Worm (Caenorhabditis elegans): ENCODE measurements around the gene C07G3.15.

C07G3.15 gene

DNA sequence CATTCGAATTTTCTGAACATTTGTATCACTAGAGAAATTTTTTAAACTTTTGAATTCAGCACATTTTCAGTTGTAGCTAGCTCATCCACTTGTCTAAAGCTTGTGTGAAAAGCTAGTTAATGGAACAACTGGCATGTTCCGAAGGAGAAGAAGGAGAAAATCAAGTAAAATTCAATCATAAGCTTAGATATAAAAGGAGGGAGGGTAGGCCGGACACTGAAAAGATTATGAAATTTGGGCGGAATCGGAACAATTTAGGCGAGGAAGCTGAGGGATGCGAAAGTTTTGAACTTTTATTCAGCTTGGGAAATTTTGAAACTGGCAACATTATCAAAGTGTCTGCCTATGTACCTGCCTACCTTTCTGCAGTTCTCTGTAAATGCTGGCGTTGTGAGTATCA, 44.3 kb downstream of the C07G3.15 start:
- TF ChIP-seq nhr-10 (tag; optimal IDR thresholded peaks at IDR 0.05): no peak
- peak; percentile 58 for TF ChIP-seq ces-1 (GFP tag; optimal IDR thresholded peaks at IDR 0.05)
- peak; percentile 7 for TF ChIP-seq fkh-10 (GFP tag; optimal IDR thresholded peaks at IDR 0.05)
- no peak for TF ChIP-seq egl-43 (GFP tag; IDR thresholded peaks at IDR 0.05)
- no peak for TF ChIP-seq gei-8 (GFP tag; optimal IDR thresholded peaks at IDR 0.05)

DNA sequence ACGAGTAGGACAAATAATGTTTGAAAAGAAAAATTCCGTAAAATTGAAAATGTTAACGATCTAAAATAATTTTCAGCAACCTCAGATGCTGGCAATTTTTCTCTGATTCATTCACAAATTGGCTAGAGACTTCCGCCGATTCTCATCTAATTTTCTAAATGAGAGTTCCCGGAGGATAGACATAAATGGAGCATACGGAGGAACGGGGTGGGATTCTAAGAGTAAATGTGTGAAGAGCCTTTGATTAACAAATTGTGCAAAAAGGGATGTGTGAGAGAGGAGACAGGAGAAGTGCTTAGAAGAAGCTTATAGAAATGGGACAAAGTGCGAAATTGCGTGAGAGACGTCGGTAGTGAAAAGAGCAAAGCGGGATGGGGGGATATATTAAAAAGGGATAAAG, 45.1 kb downstream of the C07G3.15 start:
- TF ChIP-seq Y105C5A.15 (GFP tag; IDR thresholded peaks at IDR 0.05) (no peak), unc-130 (GFP tag; optimal IDR thresholded peaks at IDR 0.05) (no peak), fkh-10 (GFP tag; optimal IDR thresholded peaks at IDR 0.05) (peak; percentile 21), unc-62 (GFP tag; optimal IDR thresholded peaks at IDR 0.05 in 1 of 2) (peak in 1 of 2 experiments; percentile 10), unc-62 (tag; optimal IDR thresholded peaks at IDR 0.05) (no peak), zfp-2 (tag; optimal IDR thresholded peaks at IDR 0.05) (no peak)

DNA sequence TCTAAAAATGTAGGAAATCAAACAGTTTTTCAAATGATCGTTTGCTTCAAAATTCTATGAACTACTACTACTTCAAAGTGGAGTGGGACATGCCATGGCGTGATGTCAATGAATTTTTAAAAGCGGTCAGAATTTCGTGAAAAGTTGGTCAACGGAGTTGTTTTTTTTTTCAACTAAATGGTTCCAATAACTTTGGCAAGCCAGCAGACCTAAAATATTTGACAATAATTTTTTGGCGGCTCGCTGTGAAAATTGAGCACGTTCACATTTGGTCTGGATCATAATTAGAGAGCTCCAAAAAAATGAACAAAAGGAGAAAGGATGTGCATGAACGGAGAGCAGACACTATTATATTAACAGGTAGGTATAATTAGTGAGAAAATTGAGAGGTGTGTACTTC, 46.4 kb downstream of the C07G3.15 start:
- TF ChIP-seq zip-2 (tag; optimal IDR thresholded peaks at IDR 0.05) (no peak), mes-2 (tag; optimal IDR thresholded peaks at IDR 0.05; ENCODE audit: poor library complexity, severe bottlenecking) (no peak), aha-1 (tag) (peak; percentile 70), unc-62 (GFP tag; optimal IDR thresholded peaks at IDR 0.05 in 1 of 2) (peak in 1 of 2 experiments; percentile 91), unc-62 (tag; optimal IDR thresholded peaks at IDR 0.05) (no peak), egl-27 (tag; optimal IDR thresholded peaks at IDR 0.05) (no peak), F10B5.3 (tag; optimal IDR thresholded peaks at IDR 0.05) (no peak), unc-130 (GFP tag; optimal IDR thresholded peaks at IDR 0.05) (no peak), nhr-237 (tag; optimal IDR thresholded peaks at IDR 0.05) (no peak), Y75B8A.6 (GFP tag; IDR thresholded peaks at IDR 0.05) (no peak), lsy-2 (tag; optimal IDR thresholded peaks at IDR 0.05) (no peak)

DNA sequence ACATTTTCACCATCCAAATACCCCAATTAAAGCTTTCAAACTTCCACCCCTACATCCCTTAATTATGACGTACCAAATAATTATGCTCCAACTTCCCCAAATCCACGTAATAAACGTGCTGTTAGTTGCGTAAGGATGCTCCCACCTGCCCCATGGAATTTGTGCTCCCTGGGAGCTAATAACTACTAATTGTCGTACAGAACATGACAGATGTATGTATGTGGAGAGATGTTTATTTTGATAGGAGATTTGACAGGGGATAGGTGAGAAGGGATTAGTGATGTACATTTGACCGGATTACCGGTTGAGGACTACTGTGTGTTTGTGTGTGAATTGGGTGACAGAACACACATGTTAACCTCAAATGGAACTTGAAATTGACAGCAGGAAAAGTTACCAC, 47.0 kb downstream of the C07G3.15 start:
- TF ChIP-seq F26F4.8 (GFP tag; conservative IDR thresholded peaks at IDR 0.05) (no peak), ctbp-1 (GFP tag; IDR thresholded peaks at IDR 0.05) (no peak)

DNA sequence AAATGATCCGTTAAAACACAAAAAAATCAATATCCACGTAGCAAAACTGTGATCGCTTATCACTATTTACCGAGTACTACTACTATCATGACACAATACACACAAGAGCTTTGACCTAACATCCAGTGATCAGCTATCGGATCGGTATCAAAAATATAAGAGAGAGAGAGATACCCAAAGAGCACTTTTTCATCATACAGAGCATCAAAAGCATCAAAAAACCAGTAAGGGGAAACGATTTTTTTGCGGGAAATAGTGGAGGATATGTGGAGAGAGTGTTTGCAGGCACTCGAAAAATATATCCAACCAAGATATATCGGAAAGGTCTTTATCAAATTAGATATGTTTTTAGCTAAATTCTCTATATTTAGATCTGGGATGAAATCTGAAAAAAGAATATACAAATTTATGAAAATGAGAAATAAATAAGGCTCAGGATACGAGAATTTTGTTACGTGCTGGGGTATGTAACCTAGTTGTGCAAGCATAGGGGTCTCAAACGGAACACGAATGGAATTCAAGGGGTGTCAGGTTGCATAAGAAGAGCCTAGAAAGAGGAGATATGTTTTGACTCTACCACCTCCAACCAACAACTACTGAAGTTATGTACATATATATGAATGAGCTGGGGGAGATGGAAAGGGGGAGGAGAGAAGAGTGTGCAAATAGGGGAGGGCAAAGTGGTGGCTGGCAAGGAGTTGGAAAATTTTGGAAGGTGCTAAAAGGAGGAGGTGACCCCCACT, 51.5 kb downstream of the C07G3.15 start:
- TF ChIP-seq F49E8.2 (tag; optimal IDR thresholded peaks at IDR 0.05; ENCODE audit: borderline replicate concordance) (no peak), unc-62 (GFP tag; optimal IDR thresholded peaks at IDR 0.05 in 1 of 2) (peak in 1 of 2 experiments; percentile 83), unc-62 (tag; optimal IDR thresholded peaks at IDR 0.05) (no peak), lsy-2 (tag; optimal IDR thresholded peaks at IDR 0.05) (no peak)

DNA sequence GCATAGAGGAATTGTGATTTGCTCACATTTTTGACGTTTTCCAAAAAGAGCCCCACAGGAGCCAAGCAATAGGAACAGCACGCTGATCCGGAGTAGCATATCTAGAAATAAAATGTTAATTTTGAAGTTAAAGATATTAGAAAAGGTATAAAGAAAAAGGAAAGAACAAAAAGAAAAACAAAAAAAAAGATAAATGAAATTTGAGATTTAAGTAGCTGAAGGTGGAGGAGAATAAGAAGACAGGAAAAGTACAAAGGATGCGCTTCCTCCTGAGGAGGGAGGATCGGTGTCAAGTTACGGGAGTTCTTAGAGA, 52.0 kb downstream of the C07G3.15 start, which contains the start of gene cfz-2:
Gene cfz-2, minus strand, starts transcription at position 101 of the 313 bp plus-strand sequence.
- no peak for TF ChIP-seq snpc-4 (tag; optimal IDR thresholded peaks at IDR 0.05)
- no peak for TF ChIP-seq egl-27 (tag; optimal IDR thresholded peaks at IDR 0.05)
- TF ChIP-seq nhr-237 (tag; optimal IDR thresholded peaks at IDR 0.05): no peak
- TF ChIP-seq rbr-2 (tag; optimal IDR thresholded peaks at IDR 0.05): no peak
- TF ChIP-seq zip-11 (GFP tag; IDR thresholded peaks at IDR 0.05): no peak
- TF ChIP-seq mxl-3 (GFP tag; optimal IDR thresholded peaks at IDR 0.05): no peak
- TF ChIP-seq nhr-77 (tag; optimal IDR thresholded peaks at IDR 0.05): no peak
- TF ChIP-seq pha-4 (GFP tag; IDR thresholded peaks at IDR 0.05): no peak
- no peak for TF ChIP-seq pha-4 (tag; optimal IDR thresholded peaks at IDR 0.05)
- TF ChIP-seq F44E2.7 (GFP tag; IDR thresholded peaks at IDR 0.05): no peak
- no peak for TF ChIP-seq hif-1 (tag; optimal IDR thresholded peaks at IDR 0.05)
- no peak for TF ChIP-seq dmd-9 (GFP tag; IDR thresholded peaks at IDR 0.05)
- no peak for TF ChIP-seq nhr-25 (tag; optimal IDR thresholded peaks at IDR 0.05; ENCODE audit: borderline replicate concordance, insufficient read depth)
- TF ChIP-seq pqm-1 (tag; optimal IDR thresholded peaks at IDR 0.05): no peak
- no peak for TF ChIP-seq cey-2 (tag; optimal IDR thresholded peaks at IDR 0.05; ENCODE audit: borderline replicate concordance, insufficient read depth)
- TF ChIP-seq nhr-6 (tag; optimal IDR thresholded peaks at IDR 0.05): no peak
- TF ChIP-seq Y5F2A.4 (GFP tag; optimal IDR thresholded peaks at IDR 0.05): no peak
